Worm (Caenorhabditis elegans) whole organism, midembryonic: ENCODE data around the gene T10G3.4.

Experiments
- T22C8.4 ChIP-seq: fragments of 200-800 bp; sonication (Bioruptor generic); IDR thresholded peaks from 2 replicates; pipeline ENCODE4 v1.3.6; 2022; ENCODE audit warnings: missing genetic modification characterization, missing compliant biosample characterization
- flt-1 ChIP-seq: fragments of 200-800 bp; sonication (Bioruptor generic); IDR thresholded peaks from 2 replicates; pipeline ENCODE4 v1.3.6; 2022; ENCODE audit warnings: missing genetic modification characterization, missing compliant biosample characterization
- ref-1 ChIP-seq: fragments of 200-800 bp; sonication (Bioruptor generic); conservative IDR thresholded peaks from 2 replicates; pipeline ENCODE4 v1.3.6; 2022; ENCODE audit warnings: missing genetic modification reagents, missing genetic modification characterization, missing compliant biosample characterization

- TF ChIP-seq flt-1 (GFP tag; lab: Robert Waterston, UW): no peak
- TF ChIP-seq T22C8.4 (GFP tag; lab: Robert Waterston, UW): no peak
- TF ChIP-seq ref-1 (GFP tag; lab: Robert Waterston, UW): no peak
These were observed 41.4 kb downstream of the T10G3.4 start for ce11 chrV:13442819-13443218.
